Worm (Caenorhabditis elegans): ENCODE data around the gene upp-1.

DNA sequence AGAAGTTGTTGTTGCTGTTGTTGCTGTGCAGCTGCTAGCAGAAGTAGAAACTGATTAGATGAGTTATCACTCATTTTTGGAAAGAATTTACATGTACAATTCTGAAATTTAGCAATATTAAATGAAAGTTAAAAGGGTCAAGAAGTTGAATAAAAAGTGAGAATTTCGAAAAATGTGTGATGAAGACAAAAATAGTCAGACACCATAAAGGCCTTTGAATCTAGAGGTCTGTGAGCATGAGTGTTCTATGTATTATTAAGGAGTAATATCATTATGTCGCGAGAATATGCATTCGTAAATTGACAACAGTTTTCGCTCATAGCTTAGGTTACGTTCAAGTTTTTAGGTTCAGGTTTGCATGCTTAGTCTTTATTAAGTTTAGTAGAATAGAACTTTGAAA, 13.0 kb upstream of the upp-1 start, which contains the start of gene baz-2:
- TF ChIP-seq ets-7 (tag; optimal IDR thresholded peaks at IDR 0.05) (no peak), flt-1 (GFP tag; IDR thresholded peaks at IDR 0.05) (no peak), ama-1 (optimal IDR thresholded peaks at IDR 0.05) (no peak), hnd-1 (tag; optimal IDR thresholded peaks at IDR 0.05) (no peak), tbx-11 (GFP tag; IDR thresholded peaks at IDR 0.05) (no peak), scrt-1 (GFP tag; IDR thresholded peaks at IDR 0.05) (no peak)
